Worm (Caenorhabditis elegans): ENCODE data around the gene M6.11.

DNA sequence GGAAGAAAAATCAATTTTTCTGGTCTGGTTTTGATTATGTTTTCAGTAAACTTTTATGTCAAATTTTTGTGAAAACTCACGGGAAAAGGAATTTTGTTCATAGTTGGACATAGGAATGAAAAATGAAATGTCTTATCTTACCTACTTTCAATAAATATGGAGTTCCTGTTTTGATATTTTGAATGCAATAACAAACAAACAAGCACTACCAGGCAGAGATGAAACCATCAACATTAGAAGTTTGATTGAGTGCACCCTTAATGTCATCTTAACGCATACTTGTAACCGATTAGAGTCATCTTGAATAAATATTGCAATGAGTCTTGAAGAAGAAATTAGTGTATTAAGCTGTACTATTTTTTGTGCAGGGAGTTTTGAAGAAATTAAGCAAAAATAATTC lies at the start of gene M6.11:
- TF ChIP-seq aly-2 (tag; optimal IDR thresholded peaks at IDR 0.05) = no peak
- no peak for TF ChIP-seq lin-29 (GFP tag; IDR thresholded peaks at IDR 0.05)
- no peak for TF ChIP-seq zfp-2 (tag; optimal IDR thresholded peaks at IDR 0.05)
- no peak for TF ChIP-seq lin-13 (GFP tag; optimal IDR thresholded peaks at IDR 0.05)
